Fruit fly (Drosophila melanogaster) whole organism, embryonic: ENCODE measurements around the gene CAHbeta.

Experiments used
- Awh ChIP-seq: fragments of 200-800 bp; sonication (Bioruptor generic); IDR thresholded peaks from 2 replicates; pipeline ENCODE4, ENCODE4 v1.3.6; 2022; ENCODE audit warnings: missing biosample characterization, missing genetic modification characterization
- CG10321 ChIP-seq: fragments of 200-800 bp; sonication (Bioruptor generic); IDR thresholded peaks from 2 replicates; pipeline ENCODE4 v1.3.6; 2022; ENCODE audit warnings: missing biosample characterization, missing genetic modification characterization
- CG11560 ChIP-seq: fragments of 200-800 bp; sonication (Bioruptor generic); IDR thresholded peaks from 3 replicates; pipeline ENCODE4 v1.3.6; 2022; ENCODE audit warnings: missing biosample characterization, missing genetic modification characterization
- CG11695 ChIP-seq: fragments of 200-800 bp; sonication (Bioruptor generic); IDR thresholded peaks from 3 replicates; pipeline ENCODE4 v1.3.6; 2022; ENCODE audit warnings: missing biosample characterization, missing genetic modification characterization
- CG12299 ChIP-seq: fragments of 200-800 bp; sonication (Bioruptor generic); optimal IDR thresholded peaks from 2 replicates; lab custom pipeline; 2018; ENCODE audit warnings: missing biosample characterization, mild to moderate bottlenecking, missing genetic modification characterization
- CG12659 ChIP-seq: fragments of 200-800 bp; sonication (Bioruptor generic); optimal IDR thresholded peaks from 3 replicates; lab custom pipeline; 2017; ENCODE audit warnings: mild to moderate bottlenecking, missing biosample characterization, missing genetic modification reagents, missing genetic modification characterization
- CG13775 ChIP-seq: fragments of 200-800 bp; sonication (Bioruptor generic); optimal IDR thresholded peaks from 3 replicates; lab custom pipeline; 2017; ENCODE audit warnings: missing biosample characterization, mild to moderate bottlenecking, missing genetic modification characterization
- CG18262 ChIP-seq: fragments of 200-800 bp; optimal IDR thresholded peaks from 3 replicates; lab custom pipeline; 2019; ENCODE audit warnings: missing biosample characterization, mild to moderate bottlenecking, missing genetic modification characterization, moderate library complexity
- CG31441 ChIP-seq: fragments of 200-800 bp; sonication (Bioruptor generic); IDR thresholded peaks from 2 replicates; pipeline ENCODE4 v1.3.6; 2022; ENCODE audit warnings: missing biosample characterization, missing genetic modification characterization
- CG32772 ChIP-seq: fragments of 200-800 bp; sonication (Bioruptor generic); IDR thresholded peaks from 2 replicates; pipeline ENCODE4 v1.3.6; 2022; ENCODE audit warnings: missing biosample characterization, missing genetic modification characterization
- CG3407 ChIP-seq: fragments of 200-800 bp; sonication (Bioruptor generic); optimal IDR thresholded peaks from 2 replicates; lab custom pipeline; 2018; ENCODE audit warnings: missing biosample characterization, mild to moderate bottlenecking, missing genetic modification characterization
- CG34224 ChIP-seq: fragments of 200-800 bp; sonication (Bioruptor generic); IDR thresholded peaks from 3 replicates; pipeline ENCODE4 v1.3.6; 2022; ENCODE audit warnings: missing biosample characterization, missing genetic modification characterization; ENCODE audit not compliant: partially characterized antibody
- CG4328 ChIP-seq: fragments of 200-800 bp; sonication (Bioruptor generic); optimal IDR thresholded peaks from 3 replicates; lab custom pipeline; 2017; ENCODE audit warnings: missing biosample characterization, missing genetic modification reagents, missing genetic modification characterization
- CG4820 ChIP-seq: fragments of 200-800 bp; sonication (Bioruptor generic); optimal IDR thresholded peaks from 3 replicates; lab custom pipeline; 2016; ENCODE audit warnings: missing biosample characterization, missing genetic modification characterization
- CG6683 ChIP-seq: fragments of 200-800 bp; sonication (Bioruptor generic); optimal IDR thresholded peaks from 2 replicates; lab custom pipeline; 2017; ENCODE audit warnings: missing biosample characterization, mild to moderate bottlenecking, missing genetic modification characterization, missing genetic modification reagents
- CG6689 ChIP-seq: fragments of 200-800 bp; sonication (Bioruptor generic); IDR thresholded peaks from 2 replicates; pipeline ENCODE4 v1.3.6; 2022; ENCODE audit warnings: missing biosample characterization, missing genetic modification characterization
- CG8089 ChIP-seq: fragments of 200-800 bp; sonication (Bioruptor generic); optimal IDR thresholded peaks from 3 replicates; lab custom pipeline; 2016; ENCODE audit warnings: missing biosample characterization, missing genetic modification characterization
- CG8281 ChIP-seq: fragments of 200-800 bp; sonication (Bioruptor generic); optimal IDR thresholded peaks from 2 replicates; lab custom pipeline; 2018; ENCODE audit warnings: missing biosample characterization, mild to moderate bottlenecking, missing genetic modification characterization, moderate library complexity
- CG8388 ChIP-seq: fragments of 200-800 bp; sonication (Bioruptor generic); optimal IDR thresholded peaks from 2 replicates; lab custom pipeline; 2019; ENCODE audit warnings: missing biosample characterization, mild to moderate bottlenecking, missing genetic modification characterization, moderate library complexity
- CG9437 ChIP-seq: fragments of 200-800 bp; sonication (Bioruptor generic); optimal IDR thresholded peaks from 2 replicates; lab custom pipeline; 2018; ENCODE audit warnings: missing biosample characterization, mild to moderate bottlenecking, missing genetic modification characterization
- CkIIα-i1 ChIP-seq: fragments of 200-800 bp; sonication (Bioruptor generic); IDR thresholded peaks from 2 replicates; pipeline ENCODE4 v1.3.6; 2022; ENCODE audit warnings: missing biosample characterization, missing genetic modification characterization
- D19A ChIP-seq: fragments of 200-800 bp; optimal IDR thresholded peaks from 3 replicates; lab custom pipeline; 2019; ENCODE audit warnings: missing biosample characterization, mild to moderate bottlenecking, missing genetic modification characterization, moderate library complexity
- Fer3 ChIP-seq: fragments of 200-800 bp; sonication (Bioruptor generic); optimal IDR thresholded peaks from 2 replicates; lab custom pipeline; 2018; ENCODE audit warnings: missing biosample characterization, mild to moderate bottlenecking, missing genetic modification characterization, moderate library complexity
- Hr3 ChIP-seq: fragments of 200-800 bp; sonication (Bioruptor generic); optimal IDR thresholded peaks from 3 replicates; lab custom pipeline; 2016; ENCODE audit warnings: missing biosample characterization, missing genetic modification characterization
- Pdp1 ChIP-seq, 2 experiments: fragments of 200-800 bp; sonication (Bioruptor generic); optimal IDR thresholded peaks; 3 replicates each; lab custom pipeline; 2016; ENCODE audit warnings: missing biosample characterization in 2 of 2, missing genetic modification characterization in 2 of 2, mild to moderate bottlenecking in 1 of 2, moderate library complexity in 1 of 2
- Xbp1 ChIP-seq: fragments of 200-800 bp; sonication (Bioruptor generic); optimal IDR thresholded peaks from 3 replicates; lab custom pipeline; 2016; ENCODE audit warnings: missing biosample characterization, mild to moderate bottlenecking, missing genetic modification characterization
- Xrp1 ChIP-seq: fragments of 200-800 bp; sonication (Bioruptor generic); IDR thresholded peaks from 2 replicates; pipeline ENCODE4 v1.3.6; 2022; ENCODE audit warnings: missing biosample characterization, missing genetic modification characterization
- ase ChIP-seq: fragments of 200-800 bp; sonication (Bioruptor generic); IDR thresholded peaks from 3 replicates; pipeline ENCODE4 v1.3.6; 2022; ENCODE audit warnings: missing biosample characterization, missing genetic modification characterization
- ci ChIP-seq: fragments of 200-800 bp; sonication (Bioruptor generic); IDR thresholded peaks from 3 replicates; pipeline ENCODE4 v1.3.6; 2022; ENCODE audit warnings: missing biosample characterization, missing genetic modification characterization
- da ChIP-seq: fragments of 200-800 bp; sonication (Bioruptor generic); optimal IDR thresholded peaks from 2 replicates; lab custom pipeline; 2016; ENCODE audit warnings: missing biosample characterization, missing genetic modification characterization
- dmrt99B ChIP-seq: fragments of 200-800 bp; sonication (Bioruptor generic); optimal IDR thresholded peaks from 2 replicates; lab custom pipeline; 2018; ENCODE audit warnings: missing biosample characterization, mild to moderate bottlenecking, missing genetic modification characterization, moderate library complexity
- fd96Cb ChIP-seq: fragments of 200-800 bp; sonication (Bioruptor generic); optimal IDR thresholded peaks from 2 replicates; lab custom pipeline; 2018; ENCODE audit warnings: missing biosample characterization, mild to moderate bottlenecking, missing genetic modification characterization, moderate library complexity
- gcm2 ChIP-seq: fragments of 200-800 bp; sonication (Bioruptor generic); optimal IDR thresholded peaks from 2 replicates; lab custom pipeline; 2016; ENCODE audit warnings: missing biosample characterization, missing genetic modification characterization
- gsb ChIP-seq: fragments of 200-800 bp; sonication (Bioruptor generic); IDR thresholded peaks from 2 replicates; pipeline ENCODE4 v1.3.6; 2022; ENCODE audit warnings: missing biosample characterization, missing genetic modification characterization
- gsb-n ChIP-seq: fragments of 200-800 bp; sonication (Bioruptor generic); optimal IDR thresholded peaks from 3 replicates; lab custom pipeline; 2018; ENCODE audit warnings: missing biosample characterization, mild to moderate bottlenecking, missing genetic modification characterization
- lab ChIP-seq: fragments of 200-800 bp; sonication (Bioruptor generic); optimal IDR thresholded peaks from 3 replicates; lab custom pipeline; 2017; ENCODE audit warnings: missing biosample characterization, missing genetic modification characterization, mild to moderate bottlenecking, moderate library complexity, missing genetic modification reagents
- lov ChIP-seq, 2 experiments: fragments of 200-800 bp in 1 of 2; fragments of >200 bp in 1 of 2; sonication (Bioruptor generic) in 1 of 2; IDR thresholded peaks in 1 of 2; optimal IDR thresholded peaks in 1 of 2; 2 replicates in 1 of 2; 3 replicates in 1 of 2; pipeline versions ENCODE4 v1.3.6 to Lab custom; 2017 to 2022; ENCODE audit warnings: missing biosample characterization in 1 of 2, missing genetic modification characterization in 1 of 2
- nerfin-1 ChIP-seq: fragments of 200-800 bp; sonication (Bioruptor generic); optimal IDR thresholded peaks from 3 replicates; lab custom pipeline; 2019; ENCODE audit warnings: missing biosample characterization, mild to moderate bottlenecking, missing genetic modification characterization, moderate library complexity
- odd ChIP-seq: fragments of 200-800 bp; sonication (Bioruptor generic); optimal IDR thresholded peaks from 2 replicates; lab custom pipeline; 2017; ENCODE audit warnings: missing biosample characterization, mild to moderate bottlenecking, missing genetic modification characterization
- p53 ChIP-seq: fragments of 200-800 bp; sonication (Bioruptor generic); optimal IDR thresholded peaks from 2 replicates; lab custom pipeline; 2016; ENCODE audit warnings: missing biosample characterization, missing genetic modification characterization
- psq ChIP-seq: fragments of 200-800 bp; sonication (Bioruptor generic); optimal IDR thresholded peaks from 2 replicates; lab custom pipeline; 2017; ENCODE audit warnings: missing biosample characterization, missing genetic modification characterization
- salm ChIP-seq: fragments of 200-800 bp; sonication (Bioruptor generic); optimal IDR thresholded peaks from 2 replicates; lab custom pipeline; 2018; ENCODE audit warnings: missing biosample characterization, mild to moderate bottlenecking, missing genetic modification characterization
- sd ChIP-seq: fragments of 200-800 bp; sonication (Bioruptor generic); optimal IDR thresholded peaks from 3 replicates; lab custom pipeline; 2018; ENCODE audit warnings: missing biosample characterization, mild to moderate bottlenecking, missing genetic modification characterization, moderate library complexity
- sens ChIP-seq: fragments of 200-800 bp; sonication (Bioruptor generic); peaks from one replicate; lab custom pipeline; 2016; ENCODE audit warnings: missing biosample characterization, missing genetic modification characterization
- sens-2 ChIP-seq: fragments of 200-800 bp; sonication (Bioruptor generic); IDR thresholded peaks from 2 replicates; pipeline ENCODE4 v1.3.6; 2022; ENCODE audit warnings: missing biosample characterization, missing genetic modification characterization
- tgo ChIP-seq: fragments of 200-800 bp; sonication (Bioruptor generic); IDR thresholded peaks from 3 replicates; pipeline ENCODE4 v1.3.6; 2022; ENCODE audit warnings: missing biosample characterization, missing genetic modification characterization
- tna ChIP-seq: fragments of 200-800 bp; sonication (Bioruptor generic); IDR thresholded peaks from 2 replicates; pipeline ENCODE4 v1.3.6; 2022; ENCODE audit warnings: missing biosample characterization, missing genetic modification characterization; ENCODE audit not compliant: partially characterized antibody
- twi ChIP-seq: fragments of 200-800 bp; optimal IDR thresholded peaks from 2 replicates; lab custom pipeline; 2019; ENCODE audit warnings: missing biosample characterization, mild to moderate bottlenecking, missing genetic modification characterization, moderate library complexity

The CAHbeta gene

dm6 chr3R:8954515-8955358 lies 25.9 kb upstream of the CAHbeta start (continued):
- no peak for TF ChIP-seq CG34224
- peak; percentile 4 for TF ChIP-seq CG6683 (GFP tag; lab: Kevin White, UChicago)
- TF ChIP-seq CG4328 (GFP tag; lab: Kevin White, UChicago), result peak; percentile 7
- no peak for TF ChIP-seq CG8089
- peak; percentile 24 for TF ChIP-seq CG12299
- TF ChIP-seq ci (GFP tag; lab: Robert Waterston, UW), result peak; percentile 45; the same call in 1 of the 3 replicates
- peak; percentile 86 for TF ChIP-seq CG8388 (GFP tag; lab: Kevin White, UChicago)
- peak; percentile 33 for TF ChIP-seq Xbp1 (GFP tag; lab: Kevin White, UChicago)
- peak; percentile 65 for TF ChIP-seq sens (GFP tag; lab: Kevin White, UChicago)
- TF ChIP-seq lov (optimal IDR thresholded peaks at IDR 0.05; lab: Kevin White, UChicago), result no peak
- TF ChIP-seq lov (GFP tag; IDR thresholded peaks at IDR 0.05; lab: Robert Waterston, UW), result no peak
- peak; percentile 31 for TF ChIP-seq CG4820 (GFP tag; lab: Kevin White, UChicago)
- peak; percentile 25 for TF ChIP-seq salm (tag; lab: Kevin White, UChicago)
- TF ChIP-seq fd96Cb (tag; lab: Kevin White, UChicago), result peak; percentile 75
- TF ChIP-seq Awh (GFP tag; lab: Robert Waterston, UW), result peak; percentile 62; the same call in 1 of the 2 replicates
- no peak for TF ChIP-seq gcm2 (GFP tag; lab: Kevin White, UChicago)
- TF ChIP-seq Pdp1 (GFP tag; optimal IDR thresholded peaks at IDR 0.05; lab: Kevin White, UChicago), result no peak
- TF ChIP-seq nerfin-1, result peak; percentile 77
- TF ChIP-seq D19A (tag; lab: Kevin White, UChicago), result peak; percentile 81
- no peak for TF ChIP-seq CkIIα-i1 (GFP tag; lab: Robert Waterston, UW)
- TF ChIP-seq Hr3 (GFP tag; lab: Kevin White, UChicago), result peak; percentile 15
- TF ChIP-seq CG12659 (GFP tag; lab: Kevin White, UChicago), result peak; percentile 45
- TF ChIP-seq da (GFP tag; lab: Kevin White, UChicago), result no peak
- TF ChIP-seq odd (GFP tag; lab: Kevin White, UChicago), result peak; percentile 1
- TF ChIP-seq CG11560 (tag; lab: Robert Waterston, UW), result no peak
- TF ChIP-seq tgo (GFP tag; lab: Robert Waterston, UW), result peak; percentile 78
- no peak for TF ChIP-seq tna (GFP tag; lab: Robert Waterston, UW)
- TF ChIP-seq CG18262 (tag; lab: Kevin White, UChicago), result peak; percentile 88
- peak; percentile 37 for TF ChIP-seq CG9437 (GFP tag; lab: Kevin White, UChicago)
- TF ChIP-seq Fer3, result peak; percentile 4
- peak; percentile 59 for TF ChIP-seq Xrp1 (GFP tag; lab: Robert Waterston, UW)
- TF ChIP-seq sd (tag; lab: Kevin White, UChicago), result peak; percentile 84
- 0 out of 3 replicates have a peak, but pooled peaks have one; percentile 42 for TF ChIP-seq CG11695 (GFP tag; lab: Robert Waterston, UW)
- TF ChIP-seq psq (GFP tag; lab: Kevin White, UChicago), result peak; percentile 62
- TF ChIP-seq gsb (GFP tag; lab: Robert Waterston, UW), result no peak
- TF ChIP-seq CG8281 (tag; lab: Kevin White, UChicago), result peak; percentile 14
- TF ChIP-seq p53, result no peak
- no peak for TF ChIP-seq CG13775 (GFP tag; lab: Kevin White, UChicago)
- TF ChIP-seq CG31441 (GFP tag; lab: Robert Waterston, UW), result peak; percentile 88
- peak; percentile 47 for TF ChIP-seq CG3407 (GFP tag; lab: Kevin White, UChicago)
- no peak for TF ChIP-seq ase (GFP tag; lab: Robert Waterston, UW)
- no peak for TF ChIP-seq sens-2 (GFP tag; lab: Robert Waterston, UW)
- no peak for TF ChIP-seq CG10321 (GFP tag; lab: Robert Waterston, UW)
- peak; percentile 85 for TF ChIP-seq dmrt99B (tag; lab: Kevin White, UChicago)
- TF ChIP-seq twi (tag; lab: Kevin White, UChicago), result peak; percentile 41
- peak; percentile 40 for TF ChIP-seq lab (GFP tag; lab: Kevin White, UChicago)
- peak; percentile 42; the same call in 1 of the 2 replicates for TF ChIP-seq CG32772 (GFP tag; lab: Robert Waterston, UW)
- TF ChIP-seq gsb-n (tag; lab: Kevin White, UChicago), result peak; percentile 84
- peak; percentile 65 for TF ChIP-seq CG6689
